Worm (Caenorhabditis elegans) whole organism, L4/young adult: ENCODE data around the gene F22E5.20.

ENCODE experiments used
- W03F9.2 ChIP-seq: fragments of 150-350 bp; optimal IDR thresholded peaks from 2 replicates; lab custom pipeline; 2014; ENCODE audit warnings: missing biosample characterization, missing genetic modification characterization
- him-1 ChIP-seq: sonication (generic microtip); optimal IDR thresholded peaks from 2 replicates; lab custom pipeline; 2016; ENCODE audit warnings: missing genotype, missing genetic modification reagents, missing genetic modification characterization, missing compliant biosample characterization

ce11 chrII:2698378-2698777 is 24.9 kb upstream of the F22E5.20 start, which contains the start of gene sri-62:
- TF ChIP-seq him-1: no peak
- TF ChIP-seq W03F9.2 (tag; lab: Kevin White, UChicago): no peak
